Worm (Caenorhabditis elegans) whole organism, midembryonic: ENCODE data around the gene npp-5.

ENCODE experiments used
- T22C8.4 ChIP-seq: fragments of 200-800 bp; sonication (Bioruptor generic); IDR thresholded peaks from 2 replicates; pipeline ENCODE4 v1.3.6; 2022; ENCODE audit warnings: missing genetic modification characterization, missing compliant biosample characterization
- cog-1 ChIP-seq: sonication (generic microtip); optimal IDR thresholded peaks from 2 replicates; lab custom pipeline; 2016; ENCODE audit warnings: missing genetic modification characterization, missing compliant biosample characterization
- flt-1 ChIP-seq: fragments of 200-800 bp; sonication (Bioruptor generic); IDR thresholded peaks from 2 replicates; pipeline ENCODE4 v1.3.6; 2022; ENCODE audit warnings: missing genetic modification characterization, missing compliant biosample characterization
- klf-2 ChIP-seq: fragments of 200-800 bp; sonication (Bioruptor generic); conservative IDR thresholded peaks from 2 replicates; pipeline ENCODE4 v1.3.6; 2022; ENCODE audit warnings: missing genetic modification reagents, missing genetic modification characterization, missing compliant biosample characterization
- med-1 ChIP-seq: sonication (generic microtip); optimal IDR thresholded peaks from 2 replicates; lab custom pipeline; 2017; ENCODE audit warnings: missing genetic modification characterization, mild to moderate bottlenecking, missing compliant biosample characterization, antibody characterized with exemption, missing genetic modification reagents; ENCODE audit not compliant: insufficient read depth
- ref-1 ChIP-seq: fragments of 200-800 bp; sonication (Bioruptor generic); conservative IDR thresholded peaks from 2 replicates; pipeline ENCODE4 v1.3.6; 2022; ENCODE audit warnings: missing genetic modification reagents, missing genetic modification characterization, missing compliant biosample characterization
- tab-1 ChIP-seq: fragments of 200-800 bp; sonication (Bioruptor generic); IDR thresholded peaks from 2 replicates; pipeline ENCODE4 v1.3.6; 2022; ENCODE audit warnings: missing genetic modification characterization, missing compliant biosample characterization
- ztf-23 ChIP-seq: fragments of 200-800 bp; sonication (Bioruptor generic); IDR thresholded peaks from 2 replicates; pipeline ENCODE4 v1.3.6; 2022; ENCODE audit warnings: missing genetic modification reagents, missing genetic modification characterization, missing compliant biosample characterization
- ztf-29 ChIP-seq: fragments of 200-800 bp; sonication (Bioruptor generic); IDR thresholded peaks from 2 replicates; pipeline ENCODE4 v1.3.6; 2022; ENCODE audit warnings: missing genetic modification reagents, missing genetic modification characterization, missing compliant biosample characterization

The npp-5 gene

ce11 chrII:11622605-11623004, 23.0 kb upstream of the npp-5 start:
- no peak for TF ChIP-seq ztf-23 (GFP tag; lab: Robert Waterston, UW)
- no peak for TF ChIP-seq cog-1 (tag; lab: Kevin White, UChicago)
- TF ChIP-seq klf-2 (GFP tag; lab: Robert Waterston, UW) = no peak
- no peak for TF ChIP-seq ref-1 (GFP tag; lab: Robert Waterston, UW)
- TF ChIP-seq med-1 (GFP tag; lab: Kevin White, UChicago) = no peak

ce11 chrII:11621576-11621975, 22.0 kb upstream of the npp-5 start:
- TF ChIP-seq med-1 (GFP tag; lab: Kevin White, UChicago) = no peak
- TF ChIP-seq T22C8.4 (GFP tag; lab: Robert Waterston, UW) = no peak
- no peak for TF ChIP-seq flt-1 (GFP tag; lab: Robert Waterston, UW)
- no peak for TF ChIP-seq ref-1 (GFP tag; lab: Robert Waterston, UW)
- no peak for TF ChIP-seq klf-2 (GFP tag; lab: Robert Waterston, UW)
- no peak for TF ChIP-seq ztf-23 (GFP tag; lab: Robert Waterston, UW)
- no peak for TF ChIP-seq cog-1 (tag; lab: Kevin White, UChicago)
- TF ChIP-seq tab-1 (GFP tag; lab: Robert Waterston, UW) = no peak
- TF ChIP-seq ztf-29 (GFP tag; lab: Robert Waterston, UW) = no peak

DNA sequence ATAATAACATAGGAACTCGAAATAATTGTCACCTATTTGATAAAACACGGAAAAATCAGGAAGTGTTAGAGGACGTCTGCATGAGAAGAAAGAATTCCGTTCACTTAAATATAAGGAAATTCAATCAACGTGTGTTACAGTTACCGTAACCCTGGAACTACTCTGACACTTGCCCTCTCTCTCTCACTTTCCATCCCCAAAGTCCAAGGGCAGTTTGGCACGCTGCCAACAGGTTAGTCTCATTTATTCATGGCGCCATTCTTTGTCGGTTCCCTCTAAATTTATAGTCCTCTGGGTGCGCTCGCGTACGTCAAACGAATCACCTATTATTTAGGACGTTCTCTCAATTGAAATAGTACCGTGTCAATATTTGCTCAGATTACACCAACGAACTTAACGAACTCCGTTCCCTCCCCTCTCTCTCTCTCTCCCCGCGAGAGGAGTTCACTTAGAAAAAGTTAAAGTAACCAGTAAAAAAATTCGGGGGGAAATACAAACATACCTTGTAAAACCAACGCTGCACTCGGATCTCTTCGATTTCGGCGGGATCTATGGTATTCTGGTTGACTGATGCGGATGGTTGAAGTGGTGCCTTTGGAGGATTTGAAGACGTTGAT, 21.1 kb upstream of the npp-5 start:
- TF ChIP-seq med-1 (GFP tag; lab: Kevin White, UChicago) (no peak), ref-1 (GFP tag; lab: Robert Waterston, UW) (no peak), cog-1 (tag; lab: Kevin White, UChicago) (no peak), ztf-23 (GFP tag; lab: Robert Waterston, UW) (no peak), klf-2 (GFP tag; lab: Robert Waterston, UW) (no peak), ztf-29 (GFP tag; lab: Robert Waterston, UW) (no peak), T22C8.4 (GFP tag; lab: Robert Waterston, UW) (no peak)

- TF ChIP-seq med-1 (GFP tag; lab: Kevin White, UChicago) (no peak), flt-1 (GFP tag; lab: Robert Waterston, UW) (peak; percentile 33; the same call in 1 of the 2 replicates)
Observed at ce11 chrII:11619895-11620439, 20.4 kb upstream of the npp-5 start.

DNA sequence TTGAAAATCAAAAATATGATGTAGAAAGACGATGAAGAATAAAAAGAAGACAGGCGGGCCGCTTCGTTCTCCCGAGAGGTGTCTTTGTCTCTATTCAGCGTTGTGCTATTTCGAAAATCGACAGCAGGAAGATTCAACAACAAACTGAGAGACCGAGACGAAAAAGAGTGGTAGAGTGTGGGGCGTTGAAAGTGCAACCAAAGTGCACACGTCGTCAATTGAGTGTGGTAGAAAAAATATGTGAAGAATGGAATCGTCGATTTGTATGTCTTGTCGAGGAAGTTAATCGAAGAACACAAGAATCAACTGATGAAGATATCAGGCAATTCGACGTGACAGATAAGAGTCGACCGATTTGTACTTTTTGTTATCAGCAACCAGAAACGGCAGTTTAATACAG, 19.6 kb upstream of the npp-5 start:
- TF ChIP-seq cog-1 (tag; lab: Kevin White, UChicago) = no peak
- TF ChIP-seq klf-2 (GFP tag; lab: Robert Waterston, UW) = no peak
- no peak for TF ChIP-seq ztf-23 (GFP tag; lab: Robert Waterston, UW)
- TF ChIP-seq ref-1 (GFP tag; lab: Robert Waterston, UW) = no peak
- no peak for TF ChIP-seq tab-1 (GFP tag; lab: Robert Waterston, UW)
- no peak for TF ChIP-seq med-1 (GFP tag; lab: Kevin White, UChicago)
- TF ChIP-seq T22C8.4 (GFP tag; lab: Robert Waterston, UW) = no peak
- TF ChIP-seq ztf-29 (GFP tag; lab: Robert Waterston, UW) = no peak
- no peak for TF ChIP-seq flt-1 (GFP tag; lab: Robert Waterston, UW)

ce11 chrII:11617715-11618114, 18.1 kb upstream of the npp-5 start:
- TF ChIP-seq T22C8.4 (GFP tag; lab: Robert Waterston, UW) (no peak), med-1 (GFP tag; lab: Kevin White, UChicago) (no peak), flt-1 (GFP tag; lab: Robert Waterston, UW) (peak; percentile 29; the same call in 1 of the 2 replicates), cog-1 (tag; lab: Kevin White, UChicago) (no peak)

- TF ChIP-seq klf-2 (GFP tag; lab: Robert Waterston, UW) (no peak), ztf-23 (GFP tag; lab: Robert Waterston, UW) (0 out of 2 replicates have a peak, but pooled peaks have one; percentile 21)
Observed at ce11 chrII:11616333-11616942, 16.8 kb upstream of the npp-5 start.

DNA sequence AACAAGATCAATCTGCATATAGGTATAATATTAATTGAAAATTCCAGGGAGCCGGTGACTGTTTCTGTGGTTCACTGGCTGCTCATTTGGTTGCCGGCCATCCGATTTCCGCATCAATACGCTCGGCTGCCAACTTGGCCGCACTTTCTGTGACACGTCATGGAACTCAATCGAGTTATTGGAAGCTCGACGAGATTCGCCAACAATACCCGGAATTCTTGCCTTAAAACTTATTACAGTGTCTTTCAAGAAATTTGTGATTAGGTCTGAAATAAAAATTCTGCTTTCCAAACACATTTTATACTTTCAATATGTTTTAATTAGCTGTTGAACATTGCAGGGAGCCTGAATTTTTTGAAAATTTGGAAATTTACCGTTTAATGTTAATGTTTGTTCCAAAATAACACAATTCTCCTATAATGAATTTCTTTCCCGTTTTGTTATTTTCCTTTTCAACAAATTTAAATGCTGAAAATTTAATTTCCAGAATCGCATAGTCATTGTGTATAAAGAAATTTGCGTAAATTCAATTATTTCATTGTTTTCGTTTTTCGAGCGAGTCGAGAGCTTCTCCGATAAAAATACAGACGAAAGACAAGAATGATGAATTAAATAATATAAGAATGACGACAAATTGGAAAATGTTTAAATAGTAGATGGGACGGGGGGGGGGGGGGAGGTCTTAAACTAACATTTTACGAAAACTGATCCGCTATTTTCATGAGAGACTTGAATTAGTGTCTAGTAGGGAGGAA, 14.7 kb upstream of the npp-5 start:
- no peak for TF ChIP-seq cog-1 (tag; lab: Kevin White, UChicago)
- TF ChIP-seq ref-1 (GFP tag; lab: Robert Waterston, UW) = no peak
- TF ChIP-seq ztf-23 (GFP tag; lab: Robert Waterston, UW) = no peak
- no peak for TF ChIP-seq ztf-29 (GFP tag; lab: Robert Waterston, UW)
- TF ChIP-seq T22C8.4 (GFP tag; lab: Robert Waterston, UW) = no peak
- no peak for TF ChIP-seq med-1 (GFP tag; lab: Kevin White, UChicago)
- TF ChIP-seq tab-1 (GFP tag; lab: Robert Waterston, UW) = no peak
- no peak for TF ChIP-seq flt-1 (GFP tag; lab: Robert Waterston, UW)
- no peak for TF ChIP-seq klf-2 (GFP tag; lab: Robert Waterston, UW)
